Fruit fly (Drosophila melanogaster) whole organism, prepupa: ENCODE results near the gene ATPsyngamma.

Experiments
- CG11762 ChIP-seq: fragments of 200-800 bp; sonication (Bioruptor generic); optimal IDR thresholded peaks from 3 replicates; lab custom pipeline; 2016; ENCODE audit warnings: missing biosample characterization, missing genetic modification characterization; ENCODE audit not compliant: insufficient read depth
- CG15336 ChIP-seq: fragments of 200-800 bp; sonication (Bioruptor generic); IDR thresholded peaks from 2 replicates; pipeline ENCODE4 v1.3.6; 2022; ENCODE audit warnings: missing biosample characterization, missing genetic modification characterization
- CG1621 ChIP-seq: fragments of 200-800 bp; sonication (Bioruptor generic); optimal IDR thresholded peaks from 3 replicates; lab custom pipeline; 2018; ENCODE audit warnings: missing biosample characterization, mild to moderate bottlenecking, missing genetic modification characterization
- CG34406 ChIP-seq: fragments of 200-800 bp; sonication (Bioruptor generic); optimal IDR thresholded peaks from 3 replicates; lab custom pipeline; 2016; ENCODE audit warnings: missing biosample characterization, missing genetic modification characterization
- CG3919 ChIP-seq: fragments of 200-800 bp; sonication (Bioruptor generic); optimal IDR thresholded peaks from 3 replicates; lab custom pipeline; 2016; ENCODE audit warnings: missing biosample characterization, missing genetic modification characterization
- CG6163 ChIP-seq: fragments of 200-800 bp; sonication (Bioruptor generic); IDR thresholded peaks from 3 replicates; pipeline ENCODE4 v1.3.6; 2022; ENCODE audit warnings: missing biosample characterization, missing genetic modification characterization
- Ets21C ChIP-seq: fragments of 200-800 bp; sonication (Bioruptor generic); optimal IDR thresholded peaks from 3 replicates; lab custom pipeline; 2016; ENCODE audit warnings: missing biosample characterization, missing genetic modification characterization
- Ets96B ChIP-seq: fragments of 200-800 bp; optimal IDR thresholded peaks from 2 replicates; lab custom pipeline; 2019; ENCODE audit warnings: missing biosample characterization, mild to moderate bottlenecking, missing genetic modification characterization, moderate library complexity
- Hr39 ChIP-seq: fragments of 200-800 bp; sonication (Bioruptor generic); optimal IDR thresholded peaks from 2 replicates; lab custom pipeline; 2016; ENCODE audit warnings: missing biosample characterization, missing genetic modification characterization
- OdsH ChIP-seq: fragments of 200-800 bp; sonication (Bioruptor generic); optimal IDR thresholded peaks from 3 replicates; lab custom pipeline; 2016; ENCODE audit warnings: missing biosample characterization, missing genetic modification characterization
- Sox15 ChIP-seq: fragments of 200-800 bp; sonication (Bioruptor generic); optimal IDR thresholded peaks from 3 replicates; lab custom pipeline; 2016; ENCODE audit warnings: missing biosample characterization, missing genetic modification characterization
- achi ChIP-seq: fragments of 200-800 bp; sonication (Bioruptor generic); optimal IDR thresholded peaks from 3 replicates; lab custom pipeline; 2016; ENCODE audit warnings: missing biosample characterization, missing genetic modification characterization
- eg ChIP-seq: fragments of 200-800 bp; sonication (Bioruptor generic); IDR thresholded peaks from 3 replicates; pipeline ENCODE4 v1.3.6; 2022; ENCODE audit warnings: missing biosample characterization, missing genetic modification characterization
- svp ChIP-seq: fragments of 200-800 bp; sonication (Bioruptor generic); peaks from one replicate; lab custom pipeline; 2016; ENCODE audit warnings: missing biosample characterization, missing genetic modification characterization

dm6 chr3R:29724745-29725144 is 24.2 kb downstream of the ATPsyngamma start, which contains the start of the genes Naa40 and CG18731:
- TF ChIP-seq OdsH (GFP tag; lab: Kevin White, UChicago): no peak
- TF ChIP-seq CG6163 (GFP tag; lab: Robert Waterston, UW): no peak
- no peak for TF ChIP-seq svp
- no peak for TF ChIP-seq achi (GFP tag; lab: Kevin White, UChicago)
- no peak for TF ChIP-seq CG11762 (GFP tag; lab: Kevin White, UChicago)
- no peak for TF ChIP-seq eg (GFP tag; lab: Robert Waterston, UW)
- TF ChIP-seq Hr39 (GFP tag; lab: Kevin White, UChicago): no peak
- TF ChIP-seq CG1621 (tag; lab: Kevin White, UChicago): no peak
- no peak for TF ChIP-seq Sox15 (GFP tag; lab: Kevin White, UChicago)
- TF ChIP-seq CG34406 (GFP tag; lab: Kevin White, UChicago): no peak
- TF ChIP-seq Ets96B: no peak
- no peak for TF ChIP-seq CG3919 (GFP tag; lab: Kevin White, UChicago)
- no peak for TF ChIP-seq CG15336 (GFP tag; lab: Robert Waterston, UW)
- no peak for TF ChIP-seq Ets21C (GFP tag; lab: Kevin White, UChicago)
